Worm (Caenorhabditis elegans) whole organism, young adult: ENCODE measurements around the gene crn-2.

Experiments used
- B0336.3 ChIP-seq: fragments of 200-800 bp; sonication (Bioruptor generic); IDR thresholded peaks from 2 replicates; pipeline ENCODE4 v1.3.6; 2022; ENCODE audit warnings: missing genetic modification characterization, missing compliant biosample characterization
- F10E7.11 ChIP-seq: sonication (generic microtip); optimal IDR thresholded peaks from 2 replicates; lab custom pipeline; 2017; ENCODE audit warnings: mild to moderate bottlenecking, missing genetic modification characterization, moderate library complexity, missing compliant biosample characterization
- F22D6.2 ChIP-seq: sonication (generic microtip); optimal IDR thresholded peaks from 2 replicates; lab custom pipeline; 2016; ENCODE audit warnings: mild to moderate bottlenecking, missing genetic modification characterization, missing compliant biosample characterization
- F23B12.7 ChIP-seq: sonication (generic microtip); optimal IDR thresholded peaks from 2 replicates; lab custom pipeline; 2017; ENCODE audit warnings: missing genetic modification characterization, mild to moderate bottlenecking, missing compliant biosample characterization, antibody characterized with exemption, moderate library complexity; ENCODE audit not compliant: insufficient read depth
- F33H1.4 ChIP-seq: fragments of 200-800 bp; sonication (Bioruptor generic); IDR thresholded peaks from 2 replicates; pipeline ENCODE4 v1.3.6; 2022; ENCODE audit warnings: missing genetic modification reagents, missing genetic modification characterization, missing compliant biosample characterization
- F49E8.2 ChIP-seq: sonication (generic microtip); optimal IDR thresholded peaks from 3 replicates; lab custom pipeline; 2017; ENCODE audit warnings: missing genetic modification characterization, mild to moderate bottlenecking, missing compliant biosample characterization, antibody characterized with exemption, moderate library complexity; ENCODE audit not compliant: insufficient read depth
- F55B11.4 ChIP-seq: sonication (generic microtip); optimal IDR thresholded peaks from 2 replicates; lab custom pipeline; 2016; ENCODE audit warnings: missing compliant biosample characterization, missing genetic modification characterization, borderline replicate concordance; ENCODE audit not compliant: insufficient read depth
- F57A8.1 ChIP-seq: fragments of 200-800 bp; sonication (Bioruptor generic); optimal IDR thresholded peaks from 2 replicates; lab custom pipeline; 2018; ENCODE audit warnings: mild to moderate bottlenecking, missing genetic modification characterization, moderate library complexity, missing compliant biosample characterization
- Y53F4B.3 ChIP-seq: fragments of 200-800 bp; sonication (Bioruptor generic); IDR thresholded peaks from 2 replicates; pipeline ENCODE4 v1.3.6; 2022; ENCODE audit warnings: missing genetic modification reagents, missing genetic modification characterization, missing compliant biosample characterization
- Y67H2A.10 ChIP-seq: fragments of 200-800 bp; sonication (Bioruptor generic); conservative IDR thresholded peaks from 2 replicates; pipeline ENCODE4 v1.3.6; 2022; ENCODE audit warnings: missing genetic modification reagents, missing genetic modification characterization, missing compliant biosample characterization
- ZK185.1 ChIP-seq: sonication (generic microtip); optimal IDR thresholded peaks from 2 replicates; lab custom pipeline; 2016; ENCODE audit warnings: mild to moderate bottlenecking, missing genetic modification characterization, missing compliant biosample characterization; ENCODE audit not compliant: poor library complexity, severe bottlenecking
- akir-1 ChIP-seq: fragments of 200-800 bp; sonication (Bioruptor generic); optimal IDR thresholded peaks from 2 replicates; lab custom pipeline; 2018; ENCODE audit warnings: mild to moderate bottlenecking, missing genetic modification characterization, moderate library complexity, missing compliant biosample characterization
- athp-1 ChIP-seq: sonication (generic microtip); optimal IDR thresholded peaks from 2 replicates; lab custom pipeline; 2017; ENCODE audit warnings: mild to moderate bottlenecking, missing genetic modification characterization, missing compliant biosample characterization
- attf-5 ChIP-seq: fragments of 200-800 bp; sonication (Bioruptor generic); optimal IDR thresholded peaks from 2 replicates; lab custom pipeline; 2018; ENCODE audit warnings: mild to moderate bottlenecking, missing genetic modification characterization, missing compliant biosample characterization
- ceh-27 ChIP-seq: fragments of 200-800 bp; sonication (Bioruptor generic); optimal IDR thresholded peaks from 2 replicates; lab custom pipeline; 2018; ENCODE audit warnings: mild to moderate bottlenecking, missing genetic modification characterization, moderate library complexity, missing compliant biosample characterization
- ceh-40 ChIP-seq: fragments of 200-800 bp; sonication (Bioruptor generic); IDR thresholded peaks from 2 replicates; pipeline ENCODE4 v1.3.6; 2022; ENCODE audit warnings: missing genetic modification characterization, missing compliant biosample characterization
- ceh-91 ChIP-seq: fragments of 200-800 bp; sonication (Bioruptor generic); IDR thresholded peaks from 2 replicates; pipeline ENCODE4 v1.3.6; 2022; ENCODE audit warnings: missing genetic modification reagents, missing genetic modification characterization, missing compliant biosample characterization
- die-1 ChIP-seq: sonication (generic microtip); optimal IDR thresholded peaks from 2 replicates; lab custom pipeline; 2016; ENCODE audit warnings: missing genotype, mild to moderate bottlenecking, missing genetic modification characterization, missing compliant biosample characterization
- egrh-3 ChIP-seq: fragments of 200-800 bp; sonication (Bioruptor generic); IDR thresholded peaks from 2 replicates; pipeline ENCODE4 v1.3.6; 2022; ENCODE audit warnings: missing genetic modification reagents, missing genetic modification characterization, missing compliant biosample characterization
- ekl-4 ChIP-seq: fragments of 200-800 bp; sonication (Bioruptor generic); IDR thresholded peaks from 2 replicates; pipeline ENCODE4 v1.3.6; 2022; ENCODE audit warnings: missing genetic modification reagents, missing genetic modification characterization, missing compliant biosample characterization
- ets-4 ChIP-seq: fragments of 200-800 bp; sonication (Bioruptor generic); optimal IDR thresholded peaks from 2 replicates; lab custom pipeline; 2018; ENCODE audit warnings: mild to moderate bottlenecking, missing genetic modification characterization, missing compliant biosample characterization
- him-1 ChIP-seq: sonication (generic microtip); optimal IDR thresholded peaks from 2 replicates; lab custom pipeline; 2016; ENCODE audit warnings: missing genotype, missing genetic modification reagents, missing genetic modification characterization, missing compliant biosample characterization
- hlh-12 ChIP-seq: sonication (generic microtip); optimal IDR thresholded peaks from 2 replicates; lab custom pipeline; 2016; ENCODE audit warnings: missing genetic modification characterization, missing compliant biosample characterization
- hsf-1 ChIP-seq: fragments of 200-800 bp; sonication (Bioruptor generic); IDR thresholded peaks from 2 replicates; pipeline ENCODE4 v1.3.6; 2022; ENCODE audit warnings: missing genetic modification reagents, missing genetic modification characterization, missing compliant biosample characterization
- lin-26 ChIP-seq: fragments of 200-800 bp; sonication (Bioruptor generic); IDR thresholded peaks from 2 replicates; pipeline ENCODE4 v1.3.6; 2022; ENCODE audit warnings: missing genetic modification reagents, missing genetic modification characterization, missing compliant biosample characterization
- lin-40 ChIP-seq: sonication (generic microtip); optimal IDR thresholded peaks from 2 replicates; lab custom pipeline; 2016; ENCODE audit warnings: missing genetic modification characterization, mild to moderate bottlenecking, missing compliant biosample characterization, missing genotype, missing genetic modification reagents
- madf-10 ChIP-seq: sonication (generic microtip); optimal IDR thresholded peaks from 2 replicates; lab custom pipeline; 2016; ENCODE audit warnings: mild to moderate bottlenecking, missing genetic modification characterization, missing compliant biosample characterization
- madf-8 ChIP-seq: fragments of 200-800 bp; sonication (Bioruptor generic); conservative IDR thresholded peaks from 2 replicates; pipeline ENCODE4 v1.3.6; 2022; ENCODE audit warnings: missing genetic modification reagents, missing genetic modification characterization, missing compliant biosample characterization
- mel-28 ChIP-seq: sonication (generic microtip); optimal IDR thresholded peaks from 2 replicates; lab custom pipeline; 2016; ENCODE audit warnings: borderline replicate concordance, mild to moderate bottlenecking, missing genetic modification characterization, missing compliant biosample characterization
- mxl-1 ChIP-seq: sonication (generic microtip); optimal IDR thresholded peaks from 2 replicates; lab custom pipeline; 2016; ENCODE audit warnings: missing genetic modification characterization, missing compliant biosample characterization
- nfya-2 ChIP-seq: fragments of 200-800 bp; sonication (Bioruptor generic); IDR thresholded peaks from 2 replicates; pipeline ENCODE4 v1.3.6; 2022; ENCODE audit warnings: missing genetic modification reagents, missing genetic modification characterization, missing compliant biosample characterization
- nfyb-1 ChIP-seq: fragments of 200-800 bp; sonication (Bioruptor generic); IDR thresholded peaks from 2 replicates; pipeline ENCODE4 v1.3.6; 2022; ENCODE audit warnings: missing genetic modification reagents, missing genetic modification characterization, missing compliant biosample characterization
- nhr-120 ChIP-seq: fragments of 200-800 bp; sonication (Bioruptor generic); IDR thresholded peaks from 2 replicates; pipeline ENCODE4 v1.3.6; 2022; ENCODE audit warnings: missing genetic modification characterization, missing compliant biosample characterization
- nhr-27 ChIP-seq: fragments of 200-800 bp; sonication (Bioruptor generic); optimal IDR thresholded peaks from 2 replicates; lab custom pipeline; 2018; ENCODE audit warnings: mild to moderate bottlenecking, missing genetic modification characterization, moderate library complexity, missing compliant biosample characterization
- nhr-80 ChIP-seq: sonication (generic microtip); optimal IDR thresholded peaks from 2 replicates; lab custom pipeline; 2016; ENCODE audit warnings: missing genetic modification characterization, missing compliant biosample characterization
- rcor-1 ChIP-seq: fragments of 200-800 bp; sonication (Bioruptor generic); IDR thresholded peaks from 2 replicates; pipeline ENCODE4 v1.3.6; 2022; ENCODE audit warnings: missing genetic modification reagents, missing genetic modification characterization, missing compliant biosample characterization
- sdz-38 ChIP-seq: sonication (generic microtip); optimal IDR thresholded peaks from 2 replicates; lab custom pipeline; 2016; ENCODE audit warnings: missing genotype, missing genetic modification characterization, missing compliant biosample characterization
- snpc-1.1 ChIP-seq: sonication (generic microtip); optimal IDR thresholded peaks from 2 replicates; lab custom pipeline; 2017; ENCODE audit warnings: missing genetic modification characterization, mild to moderate bottlenecking, missing compliant biosample characterization, antibody characterized with exemption, moderate library complexity, missing genotype, missing genetic modification reagents; ENCODE audit not compliant: insufficient read depth
- snpc-3.4 ChIP-seq: sonication (generic microtip); optimal IDR thresholded peaks from 2 replicates; lab custom pipeline; 2017; ENCODE audit warnings: missing genetic modification characterization, mild to moderate bottlenecking, missing compliant biosample characterization, antibody characterized with exemption, moderate library complexity, missing genotype, missing genetic modification reagents
- snpc-4 ChIP-seq, 5 experiments: fragments of 150-350 bp in 1 of 5; sonication (generic microtip) in 4 of 5; optimal IDR thresholded peaks; 2 replicates each; lab custom pipeline; 2014 to 2018; ENCODE audit warnings: missing genetic modification characterization in 5 of 5, missing biosample characterization in 3 of 5, antibody characterized with exemption in 2 of 5, mild to moderate bottlenecking in 2 of 5, missing compliant biosample characterization in 2 of 5, missing genotype in 2 of 5, moderate library complexity in 2 of 5, missing genetic modification reagents in 1 of 5
- unc-130 ChIP-seq: sonication (generic microtip); optimal IDR thresholded peaks from 2 replicates; lab custom pipeline; 2016; ENCODE audit warnings: missing genetic modification reagents, missing genetic modification characterization, missing compliant biosample characterization
- unc-62 ChIP-seq: fragments of 150-350 bp; optimal IDR thresholded peaks from 2 replicates; lab custom pipeline; 2014; ENCODE audit warnings: missing biosample characterization, missing genetic modification reagents, missing genetic modification characterization
- zim-3 ChIP-seq: sonication (generic microtip); optimal IDR thresholded peaks from 2 replicates; lab custom pipeline; 2017; ENCODE audit warnings: mild to moderate bottlenecking, missing genetic modification characterization, moderate library complexity, missing compliant biosample characterization
- ztf-25 ChIP-seq: fragments of 200-800 bp; sonication (Bioruptor generic); IDR thresholded peaks from 2 replicates; pipeline ENCODE4 v1.3.6; 2022; ENCODE audit warnings: missing genetic modification reagents, missing genetic modification characterization, missing compliant biosample characterization
- ztf-26 ChIP-seq: sonication (generic microtip); optimal IDR thresholded peaks from 2 replicates; lab custom pipeline; 2017; ENCODE audit warnings: missing genetic modification characterization, missing compliant biosample characterization
- ztf-3 ChIP-seq: fragments of 200-800 bp; sonication (Bioruptor generic); optimal IDR thresholded peaks from 2 replicates; lab custom pipeline; 2018; ENCODE audit warnings: mild to moderate bottlenecking, missing genetic modification characterization, missing compliant biosample characterization
- ztf-6 ChIP-seq: fragments of 200-800 bp; sonication (Bioruptor generic); IDR thresholded peaks from 2 replicates; pipeline ENCODE4 v1.3.6; 2022; ENCODE audit warnings: missing genetic modification reagents, missing genetic modification characterization, missing compliant biosample characterization

crn-2 gene

ce11 chrV:5591887-5592286 is 2.5 kb upstream of the crn-2 start (continued):
- peak; percentile 68 for TF ChIP-seq snpc-1.1 (tag; lab: Kevin White, UChicago)
- TF ChIP-seq unc-130 (GFP tag; lab: Kevin White, UChicago), result peak; percentile 13
- TF ChIP-seq ztf-25 (GFP tag; lab: Robert Waterston, UW), result peak; percentile 94
- no peak for TF ChIP-seq madf-8
- TF ChIP-seq B0336.3 (GFP tag; lab: Robert Waterston, UW), result peak; percentile 95
- peak; percentile 68; the same call in 1 of the 2 replicates for TF ChIP-seq Y53F4B.3 (GFP tag; lab: Robert Waterston, UW)
- TF ChIP-seq athp-1 (tag; lab: Kevin White, UChicago), result peak; percentile 88
- TF ChIP-seq ceh-91 (GFP tag; lab: Robert Waterston, UW), result peak; percentile 29; the same call in 1 of the 2 replicates
- no peak for TF ChIP-seq nhr-80 (tag; lab: Kevin White, UChicago)
- peak; percentile 44 for TF ChIP-seq F49E8.2
- no peak for TF ChIP-seq ets-4 (GFP tag; lab: Kevin White, UChicago)
- no peak for TF ChIP-seq F23B12.7 (tag; lab: Kevin White, UChicago)
- peak; percentile 61; the same call in 1 of the 2 replicates for TF ChIP-seq hsf-1
- peak; percentile 52 for TF ChIP-seq him-1
- TF ChIP-seq unc-62 (GFP tag; lab: Kevin White, UChicago), result no peak
- peak; percentile 53 for TF ChIP-seq F57A8.1 (GFP tag; lab: Kevin White, UChicago)
- TF ChIP-seq madf-10, result no peak
- no peak for TF ChIP-seq sdz-38 (tag; lab: Kevin White, UChicago)
- TF ChIP-seq Y67H2A.10, result 0 out of 2 replicates have a peak, but pooled peaks have one; percentile 9
- no peak for TF ChIP-seq akir-1 (GFP tag; lab: Kevin White, UChicago)
- no peak for TF ChIP-seq nhr-27 (tag; lab: Kevin White, UChicago)
- TF ChIP-seq snpc-3.4, result peak; percentile 77
- TF ChIP-seq ztf-3 (GFP tag; lab: Kevin White, UChicago), result no peak
- TF ChIP-seq ceh-27 (GFP tag; lab: Kevin White, UChicago), result no peak
- peak; percentile 97 for TF ChIP-seq lin-26
- 0 out of 2 replicates have a peak, but pooled peaks have one; percentile 54 for TF ChIP-seq nhr-120
- TF ChIP-seq mxl-1 (tag; lab: Kevin White, UChicago), result peak; percentile 75
- TF ChIP-seq snpc-4 (GFP tag; optimal IDR thresholded peaks at IDR 0.05; lab: Kevin White, UChicago), result no peak
- TF ChIP-seq snpc-4 (tag; optimal IDR thresholded peaks at IDR 0.05; lab: Kevin White, UChicago), result peak in 2 of 4 experiments; percentile 13 to 34
- no peak for TF ChIP-seq egrh-3 (GFP tag; lab: Robert Waterston, UW)
- TF ChIP-seq lin-40 (tag; lab: Kevin White, UChicago), result no peak
- no peak for TF ChIP-seq zim-3 (tag; lab: Kevin White, UChicago)
- peak; percentile 48; the same call in 1 of the 2 replicates for TF ChIP-seq nfyb-1 (GFP tag; lab: Robert Waterston, UW)
- no peak for TF ChIP-seq ztf-26 (tag; lab: Kevin White, UChicago)
- TF ChIP-seq F10E7.11 (tag; lab: Kevin White, UChicago), result peak; percentile 89
- TF ChIP-seq attf-5 (GFP tag; lab: Kevin White, UChicago), result peak; percentile 46
- TF ChIP-seq F22D6.2, result no peak
- no peak for TF ChIP-seq mel-28
- TF ChIP-seq rcor-1, result peak; percentile 51
- peak; percentile 70 for TF ChIP-seq die-1 (tag; lab: Kevin White, UChicago)
- TF ChIP-seq hlh-12 (tag; lab: Kevin White, UChicago), result no peak
- TF ChIP-seq ceh-40 (GFP tag; lab: Robert Waterston, UW), result 0 out of 2 replicates have a peak, but pooled peaks have one; percentile 75
- no peak for TF ChIP-seq ztf-6
- TF ChIP-seq F55B11.4 (tag; lab: Kevin White, UChicago), result no peak
- no peak for TF ChIP-seq ekl-4
- TF ChIP-seq nfya-2, result no peak
- TF ChIP-seq F33H1.4, result peak; percentile 9; the same call in 1 of the 2 replicates
- no peak for TF ChIP-seq ZK185.1 (tag; lab: Kevin White, UChicago)
